Fruit fly (Drosophila melanogaster) whole organism, embryonic: ENCODE measurements around the gene CG13060.

ENCODE experiments used
- Abd-B ChIP-seq: fragments of 200-800 bp; sonication (Bioruptor generic); optimal IDR thresholded peaks from 2 replicates; lab custom pipeline; 2018; ENCODE audit warnings: missing biosample characterization, mild to moderate bottlenecking, missing genetic modification characterization, moderate library complexity
- Blimp-1 ChIP-seq: fragments of 200-800 bp; sonication (Bioruptor generic); optimal IDR thresholded peaks from 3 replicates; lab custom pipeline; 2018; ENCODE audit warnings: missing biosample characterization, missing genetic modification characterization, mild to moderate bottlenecking, moderate library complexity, missing genetic modification reagents
- CG10147 ChIP-seq: fragments of 200-800 bp; sonication (Bioruptor generic); optimal IDR thresholded peaks from 2 replicates; lab custom pipeline; 2019; ENCODE audit warnings: missing biosample characterization, mild to moderate bottlenecking, missing genetic modification characterization, moderate library complexity
- CG10274 ChIP-seq: fragments of 200-800 bp; sonication (Bioruptor generic); optimal IDR thresholded peaks from 3 replicates; lab custom pipeline; 2017; ENCODE audit warnings: missing biosample characterization, mild to moderate bottlenecking, missing genetic modification characterization
- CG11456 ChIP-seq: fragments of 200-800 bp; sonication (Bioruptor generic); IDR thresholded peaks from 3 replicates; pipeline ENCODE4 v1.3.6; 2022; ENCODE audit warnings: missing biosample characterization, missing genetic modification characterization
- CG12391 ChIP-seq: fragments of 200-800 bp; sonication (Bioruptor generic); optimal IDR thresholded peaks from 3 replicates; lab custom pipeline; 2018; ENCODE audit warnings: missing biosample characterization, mild to moderate bottlenecking, missing genetic modification characterization, moderate library complexity
- CG12744 ChIP-seq: fragments of 200-800 bp; sonication (Bioruptor generic); optimal IDR thresholded peaks from 2 replicates; lab custom pipeline; 2016; ENCODE audit warnings: missing biosample characterization, missing genetic modification characterization
- CG13296 ChIP-seq: fragments of 200-800 bp; sonication (Bioruptor generic); optimal IDR thresholded peaks from 3 replicates; lab custom pipeline; 2018; ENCODE audit warnings: missing biosample characterization, mild to moderate bottlenecking, missing genetic modification characterization
- CG17186 ChIP-seq: fragments of 200-800 bp; sonication (Bioruptor generic); optimal IDR thresholded peaks from 3 replicates; lab custom pipeline; 2017; ENCODE audit warnings: missing biosample characterization, missing genetic modification reagents, missing genetic modification characterization
- CG17829 ChIP-seq: fragments of 200-800 bp; optimal IDR thresholded peaks from 2 replicates; lab custom pipeline; 2019; ENCODE audit warnings: missing biosample characterization, mild to moderate bottlenecking, missing genetic modification characterization, moderate library complexity
- CG17912 ChIP-seq: fragments of 200-800 bp; sonication (Bioruptor generic); optimal IDR thresholded peaks from 2 replicates; lab custom pipeline; 2018; ENCODE audit warnings: missing biosample characterization, mild to moderate bottlenecking, missing genetic modification characterization
- CG2202 ChIP-seq: fragments of 200-800 bp; sonication (Bioruptor generic); optimal IDR thresholded peaks from 2 replicates; lab custom pipeline; 2018; ENCODE audit warnings: missing biosample characterization, mild to moderate bottlenecking, missing genetic modification characterization
- CG33557 ChIP-seq: fragments of 200-800 bp; sonication (Bioruptor generic); optimal IDR thresholded peaks from 2 replicates; lab custom pipeline; 2019; ENCODE audit warnings: missing biosample characterization, mild to moderate bottlenecking, missing genetic modification characterization, moderate library complexity
- CG7839 ChIP-seq: fragments of 200-800 bp; sonication (Bioruptor generic); optimal IDR thresholded peaks from 3 replicates; lab custom pipeline; 2018; ENCODE audit warnings: missing biosample characterization, mild to moderate bottlenecking, missing genetic modification characterization, moderate library complexity
- Doc2 ChIP-seq: fragments of 200-800 bp; sonication (Bioruptor generic); IDR thresholded peaks from 2 replicates; pipeline ENCODE4 v1.3.6; 2022; ENCODE audit warnings: missing biosample characterization, missing genetic modification characterization
- Hmx ChIP-seq: fragments of 200-800 bp; sonication (Bioruptor generic); optimal IDR thresholded peaks from 2 replicates; lab custom pipeline; 2016; ENCODE audit warnings: missing biosample characterization, missing genetic modification characterization
- Kr ChIP-seq: fragments of 200-800 bp; sonication (Bioruptor generic); optimal IDR thresholded peaks from 2 replicates; lab custom pipeline; 2017; ENCODE audit warnings: missing biosample characterization, mild to moderate bottlenecking, missing genetic modification characterization
- Lhr ChIP-seq: fragments of 200-800 bp; sonication (Bioruptor generic); optimal IDR thresholded peaks from 3 replicates; lab custom pipeline; 2017; ENCODE audit warnings: mild to moderate bottlenecking, missing biosample characterization, missing genetic modification reagents, missing genetic modification characterization
- NK7.1 ChIP-seq: fragments of 200-800 bp; sonication (Bioruptor generic); optimal IDR thresholded peaks from 3 replicates; lab custom pipeline; 2016; ENCODE audit warnings: missing biosample characterization, missing genetic modification characterization
- Optix ChIP-seq: fragments of 200-800 bp; sonication (Bioruptor generic); IDR thresholded peaks from 3 replicates; pipeline ENCODE4 v1.3.6; 2022; ENCODE audit warnings: missing biosample characterization, missing genetic modification characterization
- Sin3A ChIP-seq: fragments of >200 bp; optimal IDR thresholded peaks from 2 replicates; lab custom pipeline; 2018
- Sox100B ChIP-seq: fragments of 200-800 bp; sonication (Bioruptor generic); optimal IDR thresholded peaks from 3 replicates; lab custom pipeline; 2018; ENCODE audit warnings: missing biosample characterization, mild to moderate bottlenecking, missing genetic modification characterization
- Tbp ChIP-seq: fragments of >200 bp; optimal IDR thresholded peaks from 2 replicates; lab custom pipeline; 2018; ENCODE audit warnings: missing biosample characterization, missing genetic modification characterization
- ase ChIP-seq: fragments of 200-800 bp; sonication (Bioruptor generic); IDR thresholded peaks from 3 replicates; pipeline ENCODE4 v1.3.6; 2022; ENCODE audit warnings: missing biosample characterization, missing genetic modification characterization
- btn ChIP-seq: fragments of 200-800 bp; sonication (Bioruptor generic); optimal IDR thresholded peaks from 2 replicates; lab custom pipeline; 2016; ENCODE audit warnings: missing biosample characterization, missing genetic modification characterization
- chif ChIP-seq, 2 experiments: fragments of 200-800 bp; sonication (Bioruptor generic); optimal IDR thresholded peaks; 3 replicates each; lab custom pipeline; 2016; ENCODE audit warnings: missing biosample characterization in 2 of 2, missing genetic modification characterization in 2 of 2
- crc ChIP-seq: fragments of 200-800 bp; sonication (Bioruptor generic); optimal IDR thresholded peaks from 2 replicates; lab custom pipeline; 2016; ENCODE audit warnings: missing biosample characterization, missing genetic modification characterization
- da ChIP-seq: fragments of 200-800 bp; sonication (Bioruptor generic); optimal IDR thresholded peaks from 2 replicates; lab custom pipeline; 2016; ENCODE audit warnings: missing biosample characterization, missing genetic modification characterization
- eyg ChIP-seq: fragments of 200-800 bp; sonication (Bioruptor generic); optimal IDR thresholded peaks from 3 replicates; lab custom pipeline; 2016; ENCODE audit warnings: missing biosample characterization, missing genetic modification characterization
- fd96Cb ChIP-seq: fragments of 200-800 bp; sonication (Bioruptor generic); optimal IDR thresholded peaks from 2 replicates; lab custom pipeline; 2018; ENCODE audit warnings: missing biosample characterization, mild to moderate bottlenecking, missing genetic modification characterization, moderate library complexity
- hb ChIP-seq: fragments of 200-800 bp; sonication (Bioruptor generic); IDR thresholded peaks from 3 replicates; pipeline ENCODE4 v1.3.6; 2022; ENCODE audit warnings: missing biosample characterization, missing genetic modification characterization; ENCODE audit not compliant: partially characterized antibody
- ken ChIP-seq: fragments of 200-800 bp; sonication (Bioruptor generic); IDR thresholded peaks from 3 replicates; pipeline ENCODE4 v1.3.6; 2022; ENCODE audit warnings: missing biosample characterization, missing genetic modification characterization
- knrl ChIP-seq: fragments of 200-800 bp; sonication (Bioruptor generic); IDR thresholded peaks from 3 replicates; pipeline ENCODE4 v1.3.6; 2022; ENCODE audit warnings: missing biosample characterization, missing genetic modification characterization; ENCODE audit not compliant: partially characterized antibody
- nau ChIP-seq: fragments of 200-800 bp; sonication (Bioruptor generic); optimal IDR thresholded peaks from 3 replicates; lab custom pipeline; 2017; ENCODE audit warnings: missing biosample characterization, mild to moderate bottlenecking, missing genetic modification characterization, missing genetic modification reagents
- nmo ChIP-seq: fragments of 200-800 bp; sonication (Bioruptor generic); optimal IDR thresholded peaks from 2 replicates; lab custom pipeline; 2018; ENCODE audit warnings: missing biosample characterization, mild to moderate bottlenecking, missing genetic modification characterization, moderate library complexity
- nom ChIP-seq: fragments of 200-800 bp; sonication (Bioruptor generic); optimal IDR thresholded peaks from 2 replicates; lab custom pipeline; 2017; ENCODE audit warnings: missing biosample characterization, missing genetic modification characterization, mild to moderate bottlenecking, moderate library complexity, missing genetic modification reagents
- otp ChIP-seq: fragments of 200-800 bp; sonication (Bioruptor generic); IDR thresholded peaks from 3 replicates; pipeline ENCODE4, ENCODE4 v1.3.6; 2022; ENCODE audit warnings: missing biosample characterization, missing genetic modification characterization
- sob ChIP-seq: fragments of 200-800 bp; sonication (Bioruptor generic); IDR thresholded peaks from 2 replicates; pipeline ENCODE4 v1.3.6; 2022; ENCODE audit warnings: missing biosample characterization, missing genetic modification characterization
- ssp ChIP-seq: fragments of 200-800 bp; sonication (Bioruptor generic); IDR thresholded peaks from 2 replicates; pipeline ENCODE4 v1.3.6; 2022; ENCODE audit warnings: missing biosample characterization, missing genetic modification characterization
- wdn ChIP-seq: fragments of 200-800 bp; sonication (Bioruptor generic); IDR thresholded peaks from 2 replicates; pipeline ENCODE4 v1.3.6; 2022; ENCODE audit warnings: missing biosample characterization, missing genetic modification characterization

The CG13060 gene

dm6 chr3L:16295447-16295846 lies 24.2 kb upstream of the CG13060 start, which contains the start of gene CG4962:
TSS of gene CG4962 (minus strand) at chr3L:16295547.
- no peak for TF ChIP-seq Sox100B (GFP tag; lab: Kevin White, UChicago)
- no peak for TF ChIP-seq CG10274 (GFP tag; lab: Kevin White, UChicago)
- no peak for TF ChIP-seq nom (GFP tag; lab: Kevin White, UChicago)
- TF ChIP-seq fd96Cb (tag; lab: Kevin White, UChicago), result no peak
- TF ChIP-seq Kr, result no peak
- no peak for TF ChIP-seq Abd-B (GFP tag; lab: Kevin White, UChicago)
- no peak for TF ChIP-seq otp (GFP tag; lab: Robert Waterston, UW)
- TF ChIP-seq Tbp (GFP tag; lab: Kevin White, UChicago), result no peak
- no peak for TF ChIP-seq Sin3A (lab: Kevin White, UChicago)
- no peak for TF ChIP-seq ssp (GFP tag; lab: Robert Waterston, UW)
- no peak for TF ChIP-seq Hmx (GFP tag; lab: Kevin White, UChicago)
- TF ChIP-seq eyg (GFP tag; lab: Kevin White, UChicago), result no peak
- no peak for TF ChIP-seq CG12744 (GFP tag; lab: Kevin White, UChicago)
- no peak for TF ChIP-seq CG12391 (tag; lab: Kevin White, UChicago)
- TF ChIP-seq chif (GFP tag; optimal IDR thresholded peaks at IDR 0.05; lab: Kevin White, UChicago), result no peak
- TF ChIP-seq, all 482 proteins: peak for 0

dm6 chr3L:16301153-16301552 lies 18.5 kb upstream of the CG13060 start, which contains the start of gene CG4982:
TSS of gene CG4982 (plus strand) at chr3L:16301453.
- TF ChIP-seq CG33557 (no peak), knrl (no peak), CG17829 (tag; lab: Kevin White, UChicago) (no peak), CG11456 (GFP tag; lab: Robert Waterston, UW) (no peak), da (no peak), ken (no peak), CG7839 (no peak), CG10147 (GFP tag; lab: Kevin White, UChicago) (no peak), CG17912 (GFP tag; lab: Kevin White, UChicago) (no peak), Doc2 (no peak), CG17186 (GFP tag; lab: Kevin White, UChicago) (no peak), Lhr (GFP tag; lab: Kevin White, UChicago) (no peak), CG13296 (GFP tag; lab: Kevin White, UChicago) (no peak), wdn (GFP tag; lab: Robert Waterston, UW) (no peak), nau (no peak), nmo (no peak), crc (GFP tag; lab: Kevin White, UChicago) (no peak), btn (GFP tag; lab: Kevin White, UChicago) (no peak), CG2202 (no peak)

DNA sequence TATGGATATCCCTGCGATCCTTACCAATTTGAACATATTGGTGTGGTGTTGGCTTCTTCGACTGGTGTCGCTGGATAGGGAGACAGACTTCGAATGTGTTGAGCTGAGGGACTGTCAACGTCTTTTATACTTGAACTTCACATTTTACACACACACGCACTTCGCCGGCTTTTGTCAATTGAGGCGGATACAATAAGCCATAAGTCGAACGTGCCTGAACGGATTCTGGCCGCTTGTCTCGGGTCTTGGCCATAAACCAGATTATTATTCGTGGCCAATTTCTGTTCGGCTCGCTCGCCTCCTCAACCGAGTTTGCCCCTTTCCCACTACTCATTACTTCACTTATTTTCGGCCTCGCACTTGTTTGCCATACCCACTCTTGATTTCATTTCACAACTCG lies 16.6 kb upstream of the CG13060 start, which contains the start of gene CG13044:
Gene CG13044 (minus strand): TSS at position 101 of the 400 bp plus-strand sequence.
- TF ChIP-seq Blimp-1 (GFP tag; lab: Kevin White, UChicago) (peak; percentile 16), ase (GFP tag; lab: Robert Waterston, UW) (no peak)

dm6 chr3L:16303982-16304381 lies 15.7 kb upstream of the CG13060 start, which contains the start of gene CG43249:
TSS of gene CG43249 (plus strand) at chr3L:16304282.
- no peak for TF ChIP-seq hb
- no peak for TF ChIP-seq Optix (GFP tag; lab: Robert Waterston, UW)
- no peak for TF ChIP-seq sob
- TF ChIP-seq NK7.1 (GFP tag; lab: Kevin White, UChicago), result no peak
- no peak for TF ChIP-seq Kr
